Worm (Caenorhabditis elegans) whole organism, early embryonic: ENCODE results near the gene sptl-1.
A peak's percentile ranks its signal among the peaks of the same experiment; 100 is the strongest.

ENCODE experiments used
- F13C5.2 ChIP-seq: sonication (generic microtip); optimal IDR thresholded peaks from 2 replicates; lab custom pipeline; 2017; ENCODE audit warnings: mild to moderate bottlenecking, missing genetic modification characterization, inconsistent platforms, missing compliant biosample characterization
- aly-1 ChIP-seq: sonication (generic microtip); optimal IDR thresholded peaks from 2 replicates; lab custom pipeline; 2016; ENCODE audit warnings: missing genetic modification characterization, missing compliant biosample characterization
- ama-1 ChIP-seq: fragments of 150-350 bp; optimal IDR thresholded peaks from 2 replicates; lab custom pipeline; 2014
- ceh-13 ChIP-seq: fragments of 200-800 bp; sonication (Bioruptor generic); optimal IDR thresholded peaks from 2 replicates; lab custom pipeline; 2018; ENCODE audit warnings: mild to moderate bottlenecking, missing genetic modification characterization, missing compliant biosample characterization
- ceh-36 ChIP-seq: sonication (generic microtip); optimal IDR thresholded peaks from 2 replicates; lab custom pipeline; 2016; ENCODE audit warnings: missing genetic modification characterization, inconsistent platforms, missing compliant biosample characterization
- ets-7 ChIP-seq: sonication (generic microtip); optimal IDR thresholded peaks from 2 replicates; lab custom pipeline; 2016; ENCODE audit warnings: missing genotype, missing genetic modification characterization, missing compliant biosample characterization
- flt-1 ChIP-seq: fragments of 200-800 bp; sonication (Bioruptor generic); IDR thresholded peaks from 2 replicates; pipeline ENCODE4 v1.3.6; 2022; ENCODE audit warnings: missing genetic modification characterization, missing compliant biosample characterization
- hmbx-1 ChIP-seq: sonication (generic microtip); optimal IDR thresholded peaks from 2 replicates; lab custom pipeline; 2016; ENCODE audit warnings: mild to moderate bottlenecking, missing genetic modification characterization, missing compliant biosample characterization
- hmg-4 ChIP-seq: fragments of 200-800 bp; sonication (Bioruptor generic); optimal IDR thresholded peaks from 2 replicates; lab custom pipeline; 2018; ENCODE audit warnings: mild to moderate bottlenecking, missing genetic modification characterization, missing compliant biosample characterization
- sea-1 ChIP-seq: fragments of 200-800 bp; sonication (Bioruptor generic); conservative IDR thresholded peaks from 2 replicates; pipeline ENCODE4 v1.3.6; 2022; ENCODE audit warnings: missing genetic modification characterization, missing compliant biosample characterization
- tbx-37 ChIP-seq: fragments of 200-800 bp; sonication (Bioruptor generic); conservative IDR thresholded peaks from 2 replicates; pipeline ENCODE4 v1.3.6; 2022; ENCODE audit warnings: missing genetic modification reagents, missing genetic modification characterization, missing compliant biosample characterization
- tra-4 ChIP-seq: sonication (generic microtip); optimal IDR thresholded peaks from 2 replicates; lab custom pipeline; 2017; ENCODE audit warnings: missing genetic modification characterization, missing compliant biosample characterization

- TF ChIP-seq hmbx-1 (tag; lab: Kevin White, UChicago) (no peak), tbx-37 (GFP tag; lab: Robert Waterston, UW) (no peak), flt-1 (no peak), ama-1 (lab: Kevin White, UChicago) (no peak), sea-1 (GFP tag; lab: Robert Waterston, UW) (no peak), hmg-4 (no peak), ceh-13 (no peak), aly-1 (tag; lab: Kevin White, UChicago) (no peak), tra-4 (tag; lab: Kevin White, UChicago) (no peak), F13C5.2 (tag; lab: Kevin White, UChicago) (peak; percentile 54), ets-7 (no peak), ceh-36 (no peak)
These were observed 7.8 kb upstream of the sptl-1 start, which contains the start of gene nfyc-1 for ce11 chrII:43640-44039.
